Fruit fly (Drosophila melanogaster) whole organism, embryonic: ENCODE results near the gene CG14664.
A peak's percentile ranks its signal among the peaks of the same experiment; 100 is the strongest.

Source experiments
- Asciz ChIP-seq: fragments of 200-800 bp; sonication (Bioruptor generic); optimal IDR thresholded peaks from 2 replicates; lab custom pipeline; 2017; ENCODE audit warnings: missing biosample characterization, mild to moderate bottlenecking, missing genetic modification characterization, missing genetic modification reagents
- B-H1 ChIP-seq: fragments of 200-800 bp; sonication (Bioruptor generic); IDR thresholded peaks from 3 replicates; pipeline ENCODE4 v1.3.6; 2022; ENCODE audit warnings: missing biosample characterization, missing genetic modification characterization
- CG10979 ChIP-seq: fragments of 200-800 bp; sonication (Bioruptor generic); optimal IDR thresholded peaks from 2 replicates; lab custom pipeline; 2018; ENCODE audit warnings: missing biosample characterization, mild to moderate bottlenecking, missing genetic modification characterization, moderate library complexity
- CG11247 ChIP-seq: fragments of 200-800 bp; sonication (Bioruptor generic); IDR thresholded peaks from 2 replicates; pipeline ENCODE4 v1.3.6; 2022; ENCODE audit warnings: missing biosample characterization, missing genetic modification characterization
- CG11504 ChIP-seq: fragments of 200-800 bp; sonication (Bioruptor generic); optimal IDR thresholded peaks from 3 replicates; lab custom pipeline; 2019; ENCODE audit warnings: missing biosample characterization, mild to moderate bottlenecking, missing genetic modification characterization, moderate library complexity
- CG12299 ChIP-seq: fragments of 200-800 bp; sonication (Bioruptor generic); optimal IDR thresholded peaks from 2 replicates; lab custom pipeline; 2018; ENCODE audit warnings: missing biosample characterization, mild to moderate bottlenecking, missing genetic modification characterization
- CG13624 ChIP-seq: fragments of 200-800 bp; sonication (Bioruptor generic); optimal IDR thresholded peaks from 2 replicates; lab custom pipeline; 2016; ENCODE audit warnings: missing biosample characterization, missing genetic modification characterization
- CG14014 ChIP-seq: fragments of 200-800 bp; sonication (Bioruptor generic); IDR thresholded peaks from 2 replicates; pipeline ENCODE4 v1.3.6; 2022; ENCODE audit warnings: missing biosample characterization, missing genetic modification characterization
- CG15601 ChIP-seq: fragments of 200-800 bp; sonication (Bioruptor generic); optimal IDR thresholded peaks from 3 replicates; lab custom pipeline; 2019; ENCODE audit warnings: missing biosample characterization, mild to moderate bottlenecking, missing genetic modification characterization, moderate library complexity
- CG15696 ChIP-seq: fragments of 200-800 bp; sonication (Bioruptor generic); optimal IDR thresholded peaks from 2 replicates; lab custom pipeline; 2019; ENCODE audit warnings: missing biosample characterization, mild to moderate bottlenecking, missing genetic modification characterization, moderate library complexity
- CG1647 ChIP-seq: fragments of 200-800 bp; sonication (Bioruptor generic); optimal IDR thresholded peaks from 3 replicates; lab custom pipeline; 2016; ENCODE audit warnings: missing biosample characterization, missing genetic modification characterization
- CG17186 ChIP-seq: fragments of 200-800 bp; sonication (Bioruptor generic); optimal IDR thresholded peaks from 3 replicates; lab custom pipeline; 2017; ENCODE audit warnings: missing biosample characterization, missing genetic modification reagents, missing genetic modification characterization
- CG18262 ChIP-seq: fragments of 200-800 bp; optimal IDR thresholded peaks from 3 replicates; lab custom pipeline; 2019; ENCODE audit warnings: missing biosample characterization, mild to moderate bottlenecking, missing genetic modification characterization, moderate library complexity
- CG32767 ChIP-seq: fragments of 200-800 bp; sonication (Bioruptor generic); IDR thresholded peaks from 2 replicates; pipeline ENCODE4 v1.3.6; 2022; ENCODE audit warnings: missing biosample characterization, missing genetic modification characterization
- CG42726 ChIP-seq: fragments of 200-800 bp; sonication (Bioruptor generic); IDR thresholded peaks from 2 replicates; pipeline ENCODE4 v1.3.6; 2022; ENCODE audit warnings: missing biosample characterization, missing genetic modification characterization; ENCODE audit not compliant: partially characterized antibody
- CG4707 ChIP-seq: fragments of 200-800 bp; sonication (Bioruptor generic); optimal IDR thresholded peaks from 2 replicates; lab custom pipeline; 2018; ENCODE audit warnings: missing biosample characterization, mild to moderate bottlenecking, missing genetic modification characterization, moderate library complexity
- CG5245 ChIP-seq: fragments of 200-800 bp; sonication (Bioruptor generic); optimal IDR thresholded peaks from 3 replicates; lab custom pipeline; 2016; ENCODE audit warnings: missing biosample characterization, missing genetic modification characterization
- CG7372 ChIP-seq: fragments of 200-800 bp; sonication (Bioruptor generic); IDR thresholded peaks from 2 replicates; pipeline ENCODE4 v1.3.6; 2022; ENCODE audit warnings: missing biosample characterization, missing genetic modification characterization
- CG8281 ChIP-seq: fragments of 200-800 bp; sonication (Bioruptor generic); optimal IDR thresholded peaks from 2 replicates; lab custom pipeline; 2018; ENCODE audit warnings: missing biosample characterization, mild to moderate bottlenecking, missing genetic modification characterization, moderate library complexity
- CTCF ChIP-seq: fragments of 200-800 bp; sonication (Bioruptor generic); optimal IDR thresholded peaks from 2 replicates; lab custom pipeline; 2017; ENCODE audit warnings: missing biosample characterization, mild to moderate bottlenecking, missing genetic modification characterization, moderate library complexity
- D ChIP-seq, 2 experiments: fragments of 200-800 bp in 1 of 2; fragments of >200 bp in 1 of 2; sonication (Bioruptor generic) in 1 of 2; optimal IDR thresholded peaks; 2 replicates in 1 of 2; 3 replicates in 1 of 2; lab custom pipeline; 2017; ENCODE audit warnings: mild to moderate bottlenecking in 1 of 2, missing biosample characterization in 1 of 2, missing genetic modification characterization in 1 of 2, missing genetic modification reagents in 1 of 2
- Deaf1 ChIP-seq: fragments of 200-800 bp; optimal IDR thresholded peaks from 3 replicates; lab custom pipeline; 2019; ENCODE audit warnings: missing biosample characterization, mild to moderate bottlenecking, missing genetic modification characterization, moderate library complexity
- Ets97D ChIP-seq: fragments of 200-800 bp; sonication (Bioruptor generic); optimal IDR thresholded peaks from 3 replicates; lab custom pipeline; 2016; ENCODE audit warnings: missing biosample characterization, missing genetic modification characterization
- Hey ChIP-seq: fragments of 200-800 bp; sonication (Bioruptor generic); optimal IDR thresholded peaks from 3 replicates; lab custom pipeline; 2018; ENCODE audit warnings: missing biosample characterization, mild to moderate bottlenecking, missing genetic modification characterization
- Opbp ChIP-seq: fragments of 200-800 bp; sonication (Bioruptor generic); IDR thresholded peaks from 3 replicates; pipeline ENCODE4 v1.3.6; 2022; ENCODE audit warnings: missing biosample characterization, missing genetic modification characterization; ENCODE audit not compliant: partially characterized antibody
- Pdp1 ChIP-seq, 2 experiments: fragments of 200-800 bp; sonication (Bioruptor generic); optimal IDR thresholded peaks; 3 replicates each; lab custom pipeline; 2016; ENCODE audit warnings: missing biosample characterization in 2 of 2, missing genetic modification characterization in 2 of 2, mild to moderate bottlenecking in 1 of 2, moderate library complexity in 1 of 2
- ap ChIP-seq: fragments of 200-800 bp; sonication (Bioruptor generic); IDR thresholded peaks from 2 replicates; pipeline ENCODE4 v1.3.6; 2022; ENCODE audit warnings: missing biosample characterization, missing genetic modification characterization
- ara ChIP-seq: fragments of 200-800 bp; sonication (Bioruptor generic); IDR thresholded peaks from 2 replicates; pipeline ENCODE4 v1.3.6; 2022; ENCODE audit warnings: missing biosample characterization, missing genetic modification characterization
- cas ChIP-seq: fragments of 200-800 bp; sonication (Bioruptor generic); IDR thresholded peaks from 2 replicates; pipeline ENCODE4 v1.3.6; 2022; ENCODE audit warnings: missing biosample characterization, missing genetic modification characterization
- cato ChIP-seq: fragments of 200-800 bp; sonication (Bioruptor generic); optimal IDR thresholded peaks from 2 replicates; lab custom pipeline; 2016; ENCODE audit warnings: missing biosample characterization, missing genetic modification characterization, borderline replicate concordance
- dati ChIP-seq: fragments of 200-800 bp; sonication (Bioruptor generic); IDR thresholded peaks from 2 replicates; pipeline ENCODE4 v1.3.6; 2022; ENCODE audit warnings: missing biosample characterization, missing genetic modification characterization
- gro ChIP-seq: fragments of 200-800 bp; sonication (Bioruptor generic); optimal IDR thresholded peaks from 2 replicates; lab custom pipeline; 2016; ENCODE audit warnings: missing biosample characterization, missing genetic modification characterization
- lbe ChIP-seq: fragments of 200-800 bp; sonication (Bioruptor generic); optimal IDR thresholded peaks from 2 replicates; lab custom pipeline; 2016; ENCODE audit warnings: missing biosample characterization, mild to moderate bottlenecking, missing genetic modification characterization
- luna ChIP-seq: fragments of 200-800 bp; sonication (Bioruptor generic); optimal IDR thresholded peaks from 2 replicates; lab custom pipeline; 2016; ENCODE audit warnings: missing biosample characterization, missing genetic modification characterization
- odd ChIP-seq: fragments of 200-800 bp; sonication (Bioruptor generic); optimal IDR thresholded peaks from 2 replicates; lab custom pipeline; 2017; ENCODE audit warnings: missing biosample characterization, mild to moderate bottlenecking, missing genetic modification characterization
- pho ChIP-seq: fragments of 200-800 bp; sonication (Bioruptor generic); optimal IDR thresholded peaks from 2 replicates; lab custom pipeline; 2016; ENCODE audit warnings: missing biosample characterization, missing genetic modification characterization
- prd ChIP-seq, 3 experiments: fragments of >200 bp in 2 of 3; fragments of 200-800 bp in 1 of 3; sonication (Bioruptor generic) in 1 of 3; optimal IDR thresholded peaks in 2 of 3; IDR thresholded peaks in 1 of 3; 2 replicates in 2 of 3; 3 replicates in 1 of 3; pipeline versions ENCODE4 v1.3.6 to Lab custom; 2017 to 2022; ENCODE audit warnings: missing biosample characterization in 1 of 3, missing genetic modification characterization in 1 of 3
- rib ChIP-seq: fragments of 200-800 bp; sonication (Bioruptor generic); IDR thresholded peaks from 2 replicates; pipeline ENCODE4 v1.3.6; 2022; ENCODE audit warnings: missing biosample characterization, missing genetic modification characterization
- sd ChIP-seq: fragments of 200-800 bp; sonication (Bioruptor generic); optimal IDR thresholded peaks from 3 replicates; lab custom pipeline; 2018; ENCODE audit warnings: missing biosample characterization, mild to moderate bottlenecking, missing genetic modification characterization, moderate library complexity
- sim ChIP-seq: fragments of 200-800 bp; sonication (Bioruptor generic); IDR thresholded peaks from 2 replicates; pipeline ENCODE4 v1.3.6; 2022; ENCODE audit warnings: missing biosample characterization, missing genetic modification characterization
- slbo ChIP-seq: fragments of 200-800 bp; sonication (Bioruptor generic); IDR thresholded peaks from 2 replicates; pipeline ENCODE4 v1.3.6; 2022; ENCODE audit warnings: missing biosample characterization, missing genetic modification characterization
- sqz ChIP-seq: fragments of 200-800 bp; sonication (Bioruptor generic); optimal IDR thresholded peaks from 3 replicates; lab custom pipeline; 2018; ENCODE audit warnings: missing biosample characterization, mild to moderate bottlenecking, missing genetic modification characterization
- sug ChIP-seq: fragments of 200-800 bp; optimal IDR thresholded peaks from 2 replicates; lab custom pipeline; 2019; ENCODE audit warnings: missing biosample characterization, mild to moderate bottlenecking, missing genetic modification characterization, moderate library complexity
- tna ChIP-seq: fragments of 200-800 bp; sonication (Bioruptor generic); IDR thresholded peaks from 2 replicates; pipeline ENCODE4 v1.3.6; 2022; ENCODE audit warnings: missing biosample characterization, missing genetic modification characterization; ENCODE audit not compliant: partially characterized antibody
- z ChIP-seq: fragments of 200-800 bp; sonication (Bioruptor generic); IDR thresholded peaks from 3 replicates; pipeline ENCODE4 v1.3.6; 2022; ENCODE audit warnings: missing biosample characterization, missing genetic modification characterization

CG14664 gene

DNA sequence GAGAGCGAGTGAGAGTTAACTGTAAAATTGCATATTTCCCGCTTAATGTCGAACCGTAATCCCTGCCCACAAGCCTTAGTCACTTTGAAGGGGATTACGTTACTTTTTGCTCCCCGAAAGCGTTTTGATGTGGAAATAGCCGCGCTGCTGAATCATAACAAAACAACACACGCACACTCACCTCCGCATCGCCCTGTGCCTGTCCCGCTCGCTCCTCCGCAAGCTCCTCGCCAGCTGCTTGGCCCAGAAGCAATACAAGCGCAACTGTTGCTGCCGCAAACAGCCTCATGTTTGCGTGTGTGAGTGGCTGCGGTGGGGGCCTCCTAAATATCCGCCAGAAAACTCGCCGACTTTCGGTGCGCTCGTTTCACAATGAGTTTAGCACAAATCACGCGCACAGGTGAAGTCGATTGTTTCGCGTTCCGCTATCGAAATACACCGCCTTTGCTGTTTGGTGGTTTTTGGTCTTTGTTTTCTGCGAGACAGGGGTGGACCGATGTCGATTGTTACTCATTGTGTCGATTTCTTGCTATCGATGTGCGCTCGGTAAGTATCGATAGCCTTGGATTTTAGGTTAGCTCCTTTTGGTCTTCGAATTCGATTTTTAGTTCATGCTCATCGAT is 27.4 kb downstream of the CG14664 start, which contains the start of gene CtsF (continued):
- TF ChIP-seq CG15601 (tag; lab: Kevin White, UChicago) = peak; percentile 13
- TF ChIP-seq CG5245 (GFP tag; lab: Kevin White, UChicago) = no peak
- TF ChIP-seq CG17186 (GFP tag; lab: Kevin White, UChicago) = peak; percentile 70
- peak; percentile 71 for TF ChIP-seq D (optimal IDR thresholded peaks at IDR 0.05; lab: Kevin White, UChicago)
- TF ChIP-seq D (GFP tag; optimal IDR thresholded peaks at IDR 0.05; lab: Kevin White, UChicago) = no peak
- no peak for TF ChIP-seq cas (GFP tag; lab: Robert Waterston, UW)
- no peak for TF ChIP-seq ap
- peak; percentile 32; the same call in 1 of the 2 replicates for TF ChIP-seq CG11247
- TF ChIP-seq CG32767 (GFP tag; lab: Robert Waterston, UW) = no peak
- TF ChIP-seq Hey (tag; lab: Kevin White, UChicago) = no peak
- peak; percentile 67 for TF ChIP-seq lbe (GFP tag; lab: Kevin White, UChicago)
- no peak for TF ChIP-seq CG14014 (GFP tag; lab: Robert Waterston, UW)
- peak; percentile 23 for TF ChIP-seq pho
- TF ChIP-seq CG18262 = no peak
- TF ChIP-seq tna = peak; percentile 100
- TF ChIP-seq Ets97D (GFP tag; lab: Kevin White, UChicago) = peak; percentile 74
- TF ChIP-seq CG15696 = no peak
- 0 out of 3 replicates have a peak, but pooled peaks have one; percentile 30 for TF ChIP-seq z (GFP tag; lab: Robert Waterston, UW)
- TF ChIP-seq Asciz (GFP tag; lab: Kevin White, UChicago) = no peak
- no peak for TF ChIP-seq sim (GFP tag; lab: Robert Waterston, UW)
- no peak for TF ChIP-seq sqz
- peak; percentile 98 for TF ChIP-seq CG42726 (GFP tag; lab: Robert Waterston, UW)
- TF ChIP-seq Pdp1 (GFP tag; optimal IDR thresholded peaks at IDR 0.05; lab: Kevin White, UChicago) = no peak
- TF ChIP-seq CG10979 = no peak
- peak; percentile 99 for TF ChIP-seq Opbp
- TF ChIP-seq cato (GFP tag; lab: Kevin White, UChicago) = no peak
- TF ChIP-seq odd (GFP tag; lab: Kevin White, UChicago) = peak; percentile 35
- TF ChIP-seq CG4707 = no peak
- TF ChIP-seq CTCF = no peak
- TF ChIP-seq CG12299 (tag; lab: Kevin White, UChicago) = peak; percentile 28
- TF ChIP-seq prd (optimal IDR thresholded peaks at IDR 0.05; lab: Kevin White, UChicago) = no peak
- no peak for TF ChIP-seq prd (GFP tag; IDR thresholded peaks at IDR 0.05; lab: Robert Waterston, UW)
- no peak for TF ChIP-seq ara
- TF ChIP-seq Deaf1 (tag; lab: Kevin White, UChicago) = peak; percentile 16
- TF ChIP-seq CG8281 (tag; lab: Kevin White, UChicago) = no peak
- no peak for TF ChIP-seq B-H1 (GFP tag; lab: Robert Waterston, UW)
- peak; percentile 40 for TF ChIP-seq CG13624
- TF ChIP-seq sd = peak; percentile 36
- TF ChIP-seq sug (tag; lab: Kevin White, UChicago) = peak; percentile 69
- no peak for TF ChIP-seq CG7372 (GFP tag; lab: Robert Waterston, UW)
- TF ChIP-seq gro (GFP tag; lab: Kevin White, UChicago) = peak; percentile 57
- no peak for TF ChIP-seq CG1647 (GFP tag; lab: Kevin White, UChicago)
- TF ChIP-seq slbo (GFP tag; lab: Robert Waterston, UW) = peak; percentile 36; the same call in 1 of the 2 replicates
- peak; percentile 54; the same call in 1 of the 2 replicates for TF ChIP-seq rib (GFP tag; lab: Robert Waterston, UW)
- TF ChIP-seq luna = no peak
- TF ChIP-seq CG11504 (tag; lab: Kevin White, UChicago) = peak; percentile 13
- no peak for TF ChIP-seq dati (GFP tag; lab: Robert Waterston, UW)
